Fruit fly (Drosophila melanogaster): ENCODE measurements around the gene kar.

The kar gene

dm6 chr3R:12716251-12716650 is 27.1 kb upstream of the kar start (continued):
- TF ChIP-seq exex (tag; optimal IDR thresholded peaks at IDR 0.05) (peak; percentile 84), Hr39 (optimal IDR thresholded peaks at IDR 0.05) (no peak), CG34376 (GFP tag; optimal IDR thresholded peaks at IDR 0.05) (peak; percentile 70), Optix (GFP tag; IDR thresholded peaks at IDR 0.05) (no peak), PHDP (tag; optimal IDR thresholded peaks at IDR 0.05) (peak; percentile 20), Oli (tag; optimal IDR thresholded peaks at IDR 0.05) (no peak), CG3281 (GFP tag; optimal IDR thresholded peaks at IDR 0.05) (peak; percentile 16), Taf1 (GFP tag; IDR thresholded peaks at IDR 0.05) (0 out of 2 replicates have a peak, but pooled peaks have one; percentile 27), CG13296 (GFP tag; optimal IDR thresholded peaks at IDR 0.05) (peak; percentile 74), Med (GFP tag) (peak; percentile 52), CrebB (tag; optimal IDR thresholded peaks at IDR 0.05) (peak; percentile 1), CG15514 (GFP tag; optimal IDR thresholded peaks at IDR 0.05) (no peak), btn (GFP tag; optimal IDR thresholded peaks at IDR 0.05) (no peak), schlank (tag; optimal IDR thresholded peaks at IDR 0.05) (peak; percentile 16), sd (tag; optimal IDR thresholded peaks at IDR 0.05) (peak; percentile 22), twi (tag; optimal IDR thresholded peaks at IDR 0.05) (no peak), CG17612 (GFP tag; IDR thresholded peaks at IDR 0.05) (no peak), Jarid2 (GFP tag; optimal IDR thresholded peaks at IDR 0.05) (no peak), CG8290 (GFP tag; optimal IDR thresholded peaks at IDR 0.05) (no peak), CG8290 (tag; optimal IDR thresholded peaks at IDR 0.05) (peak in 1 of 2 experiments; percentile 55), CG33213 (GFP tag; optimal IDR thresholded peaks at IDR 0.05) (no peak), sens (GFP tag) (peak; percentile 47), CG7987 (GFP tag; optimal IDR thresholded peaks at IDR 0.05) (peak; percentile 26), CG3838 (GFP tag; optimal IDR thresholded peaks at IDR 0.05) (peak; percentile 8), lilli (GFP tag; optimal IDR thresholded peaks at IDR 0.05) (no peak), sug (tag; optimal IDR thresholded peaks at IDR 0.05) (peak; percentile 43), B-H2 (GFP tag; optimal IDR thresholded peaks at IDR 0.05) (peak; percentile 60), CG12659 (GFP tag; optimal IDR thresholded peaks at IDR 0.05) (peak; percentile 7), rib (GFP tag; IDR thresholded peaks at IDR 0.05) (no peak), CG12769 (tag; optimal IDR thresholded peaks at IDR 0.05) (peak; percentile 47), CG15269 (tag; optimal IDR thresholded peaks at IDR 0.05) (peak; percentile 36), seq (GFP tag; IDR thresholded peaks at IDR 0.05) (no peak), CG8281 (tag; optimal IDR thresholded peaks at IDR 0.05) (peak; percentile 25), br (optimal IDR thresholded peaks at IDR 0.05) (no peak), BtbVII (GFP tag; optimal IDR thresholded peaks at IDR 0.05) (peak; percentile 69), lab (GFP tag; optimal IDR thresholded peaks at IDR 0.05) (peak; percentile 60), sens-2 (GFP tag; IDR thresholded peaks at IDR 0.05) (no peak), CG13894 (tag; optimal IDR thresholded peaks at IDR 0.05) (peak; percentile 19), fd3F (GFP tag; optimal IDR thresholded peaks at IDR 0.05) (peak; percentile 14), croc (GFP tag; conservative IDR thresholded peaks at IDR 0.05) (no peak), ro (GFP tag; IDR thresholded peaks at IDR 0.05) (no peak), slbo (GFP tag; IDR thresholded peaks at IDR 0.05) (no peak), HmgZ (tag; optimal IDR thresholded peaks at IDR 0.05) (peak; percentile 21), repo (GFP tag; optimal IDR thresholded peaks at IDR 0.05) (no peak)
